Fruit fly (Drosophila melanogaster) whole organism, adult: ENCODE data around the gene SoYb.

Source experiments
- CG11617 ChIP-seq: fragments of 200-800 bp; sonication (Bioruptor generic); optimal IDR thresholded peaks from 2 replicates; lab custom pipeline; 2017; ENCODE audit warnings: mild to moderate bottlenecking, missing biosample characterization, missing genetic modification reagents, missing genetic modification characterization
- CG12768 ChIP-seq: fragments of 200-800 bp; sonication (Bioruptor generic); optimal IDR thresholded peaks from 2 replicates; lab custom pipeline; 2017; ENCODE audit warnings: missing biosample characterization, missing genetic modification characterization, mild to moderate bottlenecking, moderate library complexity, missing genetic modification reagents
- CG14711 ChIP-seq: fragments of 200-800 bp; sonication (Bioruptor generic); optimal IDR thresholded peaks from 2 replicates; lab custom pipeline; 2018; ENCODE audit warnings: missing biosample characterization, mild to moderate bottlenecking, missing genetic modification characterization, moderate library complexity
- CG1620 ChIP-seq: fragments of 200-800 bp; sonication (Bioruptor generic); optimal IDR thresholded peaks from 2 replicates; lab custom pipeline; 2016; ENCODE audit warnings: missing biosample characterization, missing genetic modification characterization
- CG33017 ChIP-seq: fragments of 200-800 bp; sonication (Bioruptor generic); optimal IDR thresholded peaks from 2 replicates; lab custom pipeline; 2018; ENCODE audit warnings: missing biosample characterization, mild to moderate bottlenecking, missing genetic modification characterization, moderate library complexity
- CG5204 ChIP-seq: fragments of 200-800 bp; sonication (Bioruptor generic); optimal IDR thresholded peaks from 2 replicates; lab custom pipeline; 2016; ENCODE audit warnings: missing biosample characterization, missing genetic modification characterization
- CG7045 ChIP-seq: fragments of 200-800 bp; sonication (Bioruptor generic); optimal IDR thresholded peaks from 2 replicates; lab custom pipeline; 2017; ENCODE audit warnings: missing biosample characterization, mild to moderate bottlenecking, missing genetic modification characterization
- CG7101 ChIP-seq: fragments of 200-800 bp; sonication (Bioruptor generic); optimal IDR thresholded peaks from 2 replicates; lab custom pipeline; 2018; ENCODE audit warnings: missing biosample characterization, mild to moderate bottlenecking, missing genetic modification characterization, moderate library complexity
- Clk ChIP-seq: fragments of 200-800 bp; sonication (Bioruptor generic); optimal IDR thresholded peaks from 2 replicates; lab custom pipeline; 2017; ENCODE audit warnings: missing biosample characterization, missing genetic modification characterization
- Crg-1 ChIP-seq: fragments of 200-800 bp; sonication (Bioruptor generic); optimal IDR thresholded peaks from 2 replicates; lab custom pipeline; 2016; ENCODE audit warnings: missing biosample characterization, missing genetic modification characterization
- Hr96 ChIP-seq: fragments of 200-800 bp; sonication (Bioruptor generic); optimal IDR thresholded peaks from 2 replicates; lab custom pipeline; 2016; ENCODE audit warnings: missing biosample characterization, missing genetic modification characterization
- Mnt ChIP-seq: fragments of 200-800 bp; sonication (Bioruptor generic); optimal IDR thresholded peaks from 2 replicates; lab custom pipeline; 2016; ENCODE audit warnings: missing biosample characterization, mild to moderate bottlenecking, missing genetic modification characterization
- bab1 ChIP-seq: fragments of 200-800 bp; sonication (Bioruptor generic); optimal IDR thresholded peaks from 3 replicates; lab custom pipeline; 2019; ENCODE audit warnings: missing biosample characterization, mild to moderate bottlenecking, missing genetic modification characterization, moderate library complexity
- cic ChIP-seq: fragments of 200-800 bp; sonication (Bioruptor generic); optimal IDR thresholded peaks from 2 replicates; lab custom pipeline; 2017; ENCODE audit warnings: missing biosample characterization, mild to moderate bottlenecking, missing genetic modification characterization, moderate library complexity
- cnc ChIP-seq, 2 experiments: fragments of >200 bp; optimal IDR thresholded peaks; 2 replicates each; lab custom pipeline; 2017
- kay ChIP-seq: fragments of 200-800 bp; sonication (Bioruptor generic); peaks from one replicate; lab custom pipeline; 2016; ENCODE audit warnings: missing biosample characterization, missing genetic modification characterization, borderline replicate concordance
- ovo ChIP-seq: fragments of 200-800 bp; sonication (Bioruptor generic); optimal IDR thresholded peaks from 2 replicates; lab custom pipeline; 2016; ENCODE audit warnings: missing biosample characterization, missing genetic modification characterization
- pad ChIP-seq: fragments of 200-800 bp; sonication (Bioruptor generic); optimal IDR thresholded peaks from 3 replicates; lab custom pipeline; 2017; ENCODE audit warnings: missing biosample characterization, missing genetic modification characterization, mild to moderate bottlenecking, moderate library complexity, missing genetic modification reagents
- tj ChIP-seq: fragments of 200-800 bp; sonication (Bioruptor generic); optimal IDR thresholded peaks from 3 replicates; lab custom pipeline; 2017; ENCODE audit warnings: missing biosample characterization, mild to moderate bottlenecking, missing genetic modification characterization, moderate library complexity
- toe ChIP-seq: fragments of 200-800 bp; sonication (Bioruptor generic); optimal IDR thresholded peaks from 2 replicates; lab custom pipeline; 2016; ENCODE audit warnings: missing biosample characterization, missing genetic modification characterization

Gene SoYb

dm6 chr2L:9996553-9996952, 6.0 kb downstream of the SoYb start:
- TF ChIP-seq CG7101 (tag; lab: Kevin White, UChicago) (no peak), CG33017 (tag; lab: Kevin White, UChicago) (no peak), CG11617 (GFP tag; lab: Kevin White, UChicago) (peak; percentile 14), Crg-1 (no peak)

DNA sequence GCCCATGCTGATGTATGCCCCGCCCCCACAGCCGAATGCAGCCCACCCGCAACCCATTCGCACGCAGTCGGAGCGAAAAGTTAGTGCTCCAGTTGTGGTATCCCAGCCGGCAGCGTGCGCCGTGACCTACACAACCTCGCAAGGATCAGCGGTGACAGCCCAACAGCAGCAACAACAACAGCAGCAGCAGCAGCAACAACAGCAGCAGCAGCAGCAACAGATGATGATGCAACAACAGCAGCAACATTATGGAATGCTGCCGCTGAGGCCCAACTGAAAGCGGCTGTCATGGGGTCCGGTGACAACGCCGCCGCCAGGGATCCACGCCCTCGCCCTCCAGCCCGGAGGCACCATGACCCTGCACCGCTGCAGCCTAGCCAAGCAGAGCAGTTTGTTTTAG, 8.2 kb downstream of the SoYb start:
- TF ChIP-seq CG5204 (GFP tag; lab: Kevin White, UChicago) (no peak), tj (GFP tag; lab: Kevin White, UChicago) (no peak), ovo (no peak), Hr96 (GFP tag; lab: Kevin White, UChicago) (no peak), cnc (optimal IDR thresholded peaks at IDR 0.05; lab: Kevin White, UChicago) (no peak), CG12768 (GFP tag; lab: Kevin White, UChicago) (no peak), Crg-1 (no peak), CG7045 (GFP tag; lab: Kevin White, UChicago) (no peak), kay (GFP tag; lab: Kevin White, UChicago) (no peak), Clk (no peak)

DNA sequence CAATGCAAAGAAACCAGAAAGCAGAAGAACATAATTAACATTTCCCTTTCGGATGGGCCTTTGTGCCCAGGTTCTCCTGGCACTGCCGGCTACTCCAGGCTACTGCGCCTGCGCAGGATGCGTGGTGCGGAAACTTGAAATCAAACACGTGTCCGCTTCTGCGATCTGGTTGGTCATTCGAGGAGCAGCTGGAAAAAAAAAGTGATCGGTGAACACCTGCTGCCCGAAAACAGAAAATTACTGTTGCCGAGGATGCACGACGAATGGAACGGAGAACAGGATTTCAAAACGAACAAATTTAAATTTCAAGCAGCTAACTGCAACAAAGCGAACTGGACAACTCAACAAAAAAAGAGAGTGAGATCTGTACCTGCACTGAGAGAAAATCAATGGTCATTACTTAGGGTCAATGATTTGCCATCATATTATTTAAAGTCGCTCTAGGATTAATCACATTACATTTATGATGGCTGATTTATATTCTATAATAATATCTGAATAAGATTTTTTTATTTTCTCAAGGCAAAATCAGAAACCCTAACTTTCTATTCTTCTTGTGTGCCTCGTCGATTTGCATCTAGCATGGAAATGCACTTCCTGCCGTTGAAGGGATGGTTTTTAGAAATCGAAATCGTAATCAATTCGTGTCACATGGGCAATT, 12.6 kb downstream of the SoYb start:
- TF ChIP-seq CG14711 (tag; lab: Kevin White, UChicago) (no peak), Mnt (GFP tag; lab: Kevin White, UChicago) (no peak), kay (GFP tag; lab: Kevin White, UChicago) (no peak), ovo (no peak), toe (GFP tag; lab: Kevin White, UChicago) (no peak), cnc (optimal IDR thresholded peaks at IDR 0.05; lab: Kevin White, UChicago) (no peak), CG7101 (tag; lab: Kevin White, UChicago) (no peak), CG1620 (GFP tag; lab: Kevin White, UChicago) (no peak), pad (no peak), Hr96 (GFP tag; lab: Kevin White, UChicago) (no peak), cic (GFP tag; lab: Kevin White, UChicago) (no peak), tj (GFP tag; lab: Kevin White, UChicago) (no peak), Clk (no peak), bab1 (GFP tag; lab: Kevin White, UChicago) (no peak)

dm6 chr2L:9989275-9989674, 13.3 kb downstream of the SoYb start:
- TF ChIP-seq Crg-1 (no peak), kay (GFP tag; lab: Kevin White, UChicago) (no peak), CG12768 (GFP tag; lab: Kevin White, UChicago) (no peak), Hr96 (GFP tag; lab: Kevin White, UChicago) (no peak), Clk (no peak), Mnt (GFP tag; lab: Kevin White, UChicago) (no peak), tj (GFP tag; lab: Kevin White, UChicago) (no peak)

dm6 chr2L:9988201-9988990, 14.1 kb downstream of the SoYb start:
- TF ChIP-seq pad = no peak
- TF ChIP-seq CG14711 (tag; lab: Kevin White, UChicago) = no peak
- no peak for TF ChIP-seq cnc (optimal IDR thresholded peaks at IDR 0.05; lab: Kevin White, UChicago)
- TF ChIP-seq CG7101 (tag; lab: Kevin White, UChicago) = no peak
- TF ChIP-seq ovo = no peak
- no peak for TF ChIP-seq CG33017 (tag; lab: Kevin White, UChicago)
- TF ChIP-seq Crg-1 = no peak
- no peak for TF ChIP-seq toe (GFP tag; lab: Kevin White, UChicago)
- TF ChIP-seq tj (GFP tag; lab: Kevin White, UChicago) = no peak
- no peak for TF ChIP-seq CG1620 (GFP tag; lab: Kevin White, UChicago)

- TF ChIP-seq CG7045 (GFP tag; lab: Kevin White, UChicago) = no peak
- no peak for TF ChIP-seq cic (GFP tag; lab: Kevin White, UChicago)
- no peak for TF ChIP-seq Clk
- no peak for TF ChIP-seq toe (GFP tag; lab: Kevin White, UChicago)
- no peak for TF ChIP-seq cnc (optimal IDR thresholded peaks at IDR 0.05; lab: Kevin White, UChicago)
- TF ChIP-seq ovo = no peak
- TF ChIP-seq pad = peak; percentile 12
- TF ChIP-seq CG7101 (tag; lab: Kevin White, UChicago) = no peak
- TF ChIP-seq Mnt (GFP tag; lab: Kevin White, UChicago) = no peak
- no peak for TF ChIP-seq Hr96 (GFP tag; lab: Kevin White, UChicago)
- TF ChIP-seq bab1 (GFP tag; lab: Kevin White, UChicago) = peak; percentile 71
- no peak for TF ChIP-seq CG11617 (GFP tag; lab: Kevin White, UChicago)
- no peak for TF ChIP-seq CG1620 (GFP tag; lab: Kevin White, UChicago)
- no peak for TF ChIP-seq CG12768 (GFP tag; lab: Kevin White, UChicago)
- TF ChIP-seq tj (GFP tag; lab: Kevin White, UChicago) = peak; percentile 34
- TF ChIP-seq CG33017 (tag; lab: Kevin White, UChicago) = no peak
- no peak for TF ChIP-seq kay (GFP tag; lab: Kevin White, UChicago)
Measured at dm6 chr2L:9986402-9987350, 15.9 kb downstream of the SoYb start.
